Worm (Caenorhabditis elegans): ENCODE results near the gene F26F2.5.

F26F2.5 gene

DNA sequence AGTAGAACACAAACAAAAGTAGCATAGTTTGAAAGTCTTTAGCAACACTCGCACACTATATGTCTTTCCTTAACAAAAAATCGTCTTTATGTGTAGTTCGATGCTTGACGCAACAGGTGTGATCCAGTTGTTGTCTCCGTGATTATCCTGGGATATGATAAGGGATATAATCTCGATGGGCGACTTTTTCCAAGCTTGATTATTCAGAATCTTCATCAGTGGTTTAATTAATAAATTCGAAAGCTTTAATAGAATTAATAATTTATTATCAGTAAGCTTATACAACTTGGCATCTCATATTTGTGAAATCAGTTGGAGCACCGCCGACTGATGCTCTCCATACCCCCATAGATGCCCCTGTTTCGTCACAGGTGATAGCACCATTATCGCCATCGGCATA is 45.1 kb downstream of the F26F2.5 start, which contains the start of gene F46B3.7:
TSS of gene F46B3.7 (minus strand) at position 101 of the 400 bp plus-strand sequence.
- TF ChIP-seq dmd-4 (tag; optimal IDR thresholded peaks at IDR 0.05): no peak

DNA sequence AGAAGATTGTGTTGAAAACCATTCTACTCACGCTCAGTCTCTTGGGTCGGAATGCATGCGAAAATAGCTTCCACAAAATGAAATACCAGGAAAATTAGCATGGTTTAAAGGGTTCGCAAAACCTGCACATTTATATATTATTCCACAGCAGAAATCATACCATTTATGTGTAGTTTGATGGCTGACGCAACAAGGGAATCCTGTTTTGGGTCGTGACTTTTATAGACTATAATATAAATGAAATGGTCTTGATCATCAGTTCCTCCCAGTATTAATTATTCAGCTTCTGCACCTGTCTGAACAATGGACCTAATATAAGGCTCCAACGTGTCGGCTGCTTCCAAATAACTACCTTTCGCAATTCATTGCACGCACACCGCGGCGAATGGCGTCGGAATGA is 49.6 kb downstream of the F26F2.5 start, which contains the start of gene F46B3.8:
TSS of gene F46B3.8 (minus strand) at position 101 of the 400 bp plus-strand sequence.
- TF ChIP-seq nhr-237 (tag; optimal IDR thresholded peaks at IDR 0.05): no peak
- no peak for TF ChIP-seq zag-1 (tag; optimal IDR thresholded peaks at IDR 0.05)
- no peak for TF ChIP-seq crh-2 (tag; optimal IDR thresholded peaks at IDR 0.05)
- no peak for TF ChIP-seq Y55F3AM.14 (GFP tag; optimal IDR thresholded peaks at IDR 0.05)
- TF ChIP-seq elt-1 (tag; optimal IDR thresholded peaks at IDR 0.05): no peak
- no peak for TF ChIP-seq nhr-6 (tag; optimal IDR thresholded peaks at IDR 0.05)
- no peak for TF ChIP-seq lsy-2 (tag; optimal IDR thresholded peaks at IDR 0.05)
- TF ChIP-seq R02D3.7 (tag; optimal IDR thresholded peaks at IDR 0.05): no peak
- no peak for TF ChIP-seq ztf-4 (tag; optimal IDR thresholded peaks at IDR 0.05)
- TF ChIP-seq blmp-1 (tag; optimal IDR thresholded peaks at IDR 0.05; ENCODE audit: insufficient read depth): no peak
- no peak for TF ChIP-seq mab-5 (tag; optimal IDR thresholded peaks at IDR 0.05)
- no peak for TF ChIP-seq peb-1 (tag; optimal IDR thresholded peaks at IDR 0.05)
- TF ChIP-seq F13H6.1 (tag; optimal IDR thresholded peaks at IDR 0.05): no peak
- no peak for TF ChIP-seq nhr-77 (tag; optimal IDR thresholded peaks at IDR 0.05)
- TF ChIP-seq lin-13 (GFP tag; optimal IDR thresholded peaks at IDR 0.05): no peak
- no peak for TF ChIP-seq alr-1 (tag; optimal IDR thresholded peaks at IDR 0.05)
- no peak for TF ChIP-seq ceh-82 (tag; optimal IDR thresholded peaks at IDR 0.05)
- TF ChIP-seq fos-1 (tag; optimal IDR thresholded peaks at IDR 0.05): no peak
- no peak for TF ChIP-seq ztf-11 (tag; optimal IDR thresholded peaks at IDR 0.05)
